Worm (Caenorhabditis elegans) whole organism, L4 larva: ENCODE measurements around the gene F08H9.3.

Experiments used
- D1046.2 ChIP-seq: fragments of 200-800 bp; sonication (Bioruptor generic); IDR thresholded peaks from 2 replicates; pipeline ENCODE4 v1.3.6; 2022; ENCODE audit warnings: missing genetic modification characterization, missing compliant biosample characterization
- R02D3.7 ChIP-seq: fragments of 150-350 bp; sonication (generic microtip); optimal IDR thresholded peaks from 3 replicates; lab custom pipeline; 2014; ENCODE audit warnings: missing biosample characterization, missing genetic modification characterization
- Y48G9A.11 ChIP-seq: fragments of 200-800 bp; sonication (Bioruptor generic); IDR thresholded peaks from 2 replicates; pipeline ENCODE4 v1.3.6; 2022; ENCODE audit warnings: missing genetic modification reagents, missing genetic modification characterization, missing compliant biosample characterization
- aha-1 ChIP-seq: fragments of 150-350 bp; peaks from one replicate; lab custom pipeline; 2014; ENCODE audit warnings: missing biosample characterization, missing genetic modification characterization
- ama-1 ChIP-seq: fragments of 150-350 bp; optimal IDR thresholded peaks from 2 replicates; lab custom pipeline; 2014; ENCODE audit warnings: inconsistent platforms, mixed read lengths
- arid-1 ChIP-seq: fragments of 200-800 bp; sonication (Bioruptor generic); conservative IDR thresholded peaks from 2 replicates; pipeline ENCODE4 v1.3.6; 2022; ENCODE audit warnings: missing genetic modification reagents, missing genetic modification characterization, missing compliant biosample characterization
- cey-2 ChIP-seq: sonication (generic microtip); optimal IDR thresholded peaks from 3 replicates; lab custom pipeline; 2017; ENCODE audit warnings: missing genetic modification characterization, mild to moderate bottlenecking, missing compliant biosample characterization, antibody characterized with exemption, borderline replicate concordance; ENCODE audit not compliant: insufficient read depth
- daf-16 ChIP-seq, 3 experiments: sonication (generic microtip); optimal IDR thresholded peaks; 2 replicates each; lab custom pipeline; 2016 to 2017; ENCODE audit warnings: missing genetic modification characterization in 3 of 3, missing genetic modification reagents in 3 of 3, mild to moderate bottlenecking in 2 of 3, missing compliant biosample characterization in 2 of 3, missing biosample characterization in 1 of 3, moderate library complexity in 1 of 3
- dmd-6 ChIP-seq: fragments of 200-800 bp; sonication (Bioruptor generic); IDR thresholded peaks from 2 replicates; pipeline ENCODE4 v1.3.6; 2022; ENCODE audit warnings: missing genetic modification reagents, missing genetic modification characterization, missing compliant biosample characterization
- dpl-1 ChIP-seq: fragments of 150-350 bp; optimal IDR thresholded peaks from 2 replicates; lab custom pipeline; 2014; ENCODE audit warnings: missing biosample characterization, missing genetic modification reagents, missing genetic modification characterization
- dve-1 ChIP-seq: sonication (generic microtip); optimal IDR thresholded peaks from 2 replicates; lab custom pipeline; 2017; ENCODE audit warnings: antibody characterized with exemption, mild to moderate bottlenecking, missing genetic modification characterization, missing compliant biosample characterization; ENCODE audit not compliant: insufficient read depth
- egl-43 ChIP-seq: fragments of 200-800 bp; sonication (Bioruptor generic); IDR thresholded peaks from 2 replicates; pipeline ENCODE4 v1.3.6; 2022; ENCODE audit warnings: missing genetic modification reagents, missing genetic modification characterization, missing compliant biosample characterization
- gei-8 ChIP-seq: fragments of 200-800 bp; sonication (Bioruptor generic); optimal IDR thresholded peaks from 2 replicates; lab custom pipeline; 2018; ENCODE audit warnings: mild to moderate bottlenecking, missing genetic modification characterization, missing compliant biosample characterization
- hif-1 ChIP-seq, 2 experiments: sonication (generic microtip); optimal IDR thresholded peaks; 2 replicates each; lab custom pipeline; 2016 to 2017; ENCODE audit warnings: missing compliant biosample characterization in 2 of 2, missing genetic modification characterization in 2 of 2, missing genetic modification reagents in 2 of 2, missing genotype in 2 of 2, mild to moderate bottlenecking in 1 of 2
- hlh-11 ChIP-seq: fragments of 200-800 bp; sonication (Bioruptor generic); optimal IDR thresholded peaks from 2 replicates; lab custom pipeline; 2018; ENCODE audit warnings: mild to moderate bottlenecking, missing genetic modification characterization, missing compliant biosample characterization
- hlh-30 ChIP-seq: sonication (generic microtip); optimal IDR thresholded peaks from 2 replicates; lab custom pipeline; 2017; ENCODE audit warnings: antibody characterized with exemption, mild to moderate bottlenecking, missing genetic modification characterization, missing compliant biosample characterization; ENCODE audit not compliant: insufficient read depth
- hmg-1.1 ChIP-seq: fragments of 200-800 bp; sonication (Bioruptor generic); IDR thresholded peaks from 2 replicates; pipeline ENCODE4 v1.3.6; 2022; ENCODE audit warnings: missing genetic modification reagents, missing genetic modification characterization, missing compliant biosample characterization
- lim-7 ChIP-seq: fragments of 200-800 bp; sonication (Bioruptor generic); IDR thresholded peaks from 2 replicates; pipeline ENCODE4 v1.3.6; 2022; ENCODE audit warnings: missing genetic modification characterization, missing compliant biosample characterization
- lin-1 ChIP-seq: fragments of 200-800 bp; sonication (Bioruptor generic); IDR thresholded peaks from 2 replicates; pipeline ENCODE4 v1.3.6; 2022; ENCODE audit warnings: missing genetic modification reagents, missing genetic modification characterization, missing compliant biosample characterization
- lin-29 ChIP-seq: fragments of 200-800 bp; sonication (Bioruptor generic); IDR thresholded peaks from 2 replicates; pipeline ENCODE4 v1.3.6; 2022; ENCODE audit warnings: missing genetic modification reagents, missing genetic modification characterization, missing compliant biosample characterization
- mdl-1 ChIP-seq, 2 experiments: fragments of 150-350 bp in 1 of 2; sonication (generic microtip) in 1 of 2; optimal IDR thresholded peaks; 2 replicates each; lab custom pipeline; 2014 to 2017; ENCODE audit warnings: missing biosample characterization in 2 of 2, missing genetic modification characterization in 2 of 2
- mep-1 ChIP-seq: fragments of 150-350 bp; sonication (generic microtip); optimal IDR thresholded peaks from 3 replicates; lab custom pipeline; 2014; ENCODE audit warnings: missing biosample characterization, missing genetic modification characterization
- mes-2 ChIP-seq: sonication (generic microtip); optimal IDR thresholded peaks from 2 replicates; lab custom pipeline; 2016; ENCODE audit warnings: missing genotype, mild to moderate bottlenecking, missing genetic modification characterization, missing compliant biosample characterization; ENCODE audit not compliant: poor library complexity, severe bottlenecking
- mxl-2 ChIP-seq: fragments of 200-800 bp; sonication (Bioruptor generic); conservative IDR thresholded peaks from 2 replicates; pipeline ENCODE4 v1.3.6; 2022; ENCODE audit warnings: missing genetic modification reagents, missing genetic modification characterization, missing compliant biosample characterization
- mxl-3 ChIP-seq: fragments of 200-800 bp; sonication (Bioruptor generic); optimal IDR thresholded peaks from 2 replicates; lab custom pipeline; 2018; ENCODE audit warnings: mild to moderate bottlenecking, missing genetic modification characterization, missing compliant biosample characterization
- nhr-102 ChIP-seq: sonication (generic microtip); optimal IDR thresholded peaks from 2 replicates; lab custom pipeline; 2016; ENCODE audit warnings: mild to moderate bottlenecking, missing genetic modification characterization, moderate library complexity, missing compliant biosample characterization
- nhr-11 ChIP-seq: fragments of 150-350 bp; optimal IDR thresholded peaks from 2 replicates; lab custom pipeline; 2014; ENCODE audit warnings: missing biosample characterization, missing genetic modification characterization
- nhr-28 ChIP-seq: fragments of 150-350 bp; optimal IDR thresholded peaks from 2 replicates; lab custom pipeline; 2014; ENCODE audit warnings: missing biosample characterization, missing genetic modification characterization
- nhr-6 ChIP-seq: fragments of 150-350 bp; optimal IDR thresholded peaks from 2 replicates; lab custom pipeline; 2014; ENCODE audit warnings: missing biosample characterization, missing genetic modification characterization
- nhr-77 ChIP-seq: fragments of 150-350 bp; optimal IDR thresholded peaks from 2 replicates; lab custom pipeline; 2014; ENCODE audit warnings: missing biosample characterization, missing genetic modification characterization
- pha-4 ChIP-seq, 2 experiments: fragments of 150-350 bp in 1 of 2; fragments of 200-800 bp in 1 of 2; sonication (Bioruptor generic) in 1 of 2; IDR thresholded peaks in 1 of 2; optimal IDR thresholded peaks in 1 of 2; 2 replicates each; pipeline versions ENCODE4 v1.3.6 to Lab custom; 2014 to 2022; ENCODE audit warnings: missing genetic modification characterization in 2 of 2, missing genetic modification reagents in 2 of 2, missing biosample characterization in 1 of 2, missing compliant biosample characterization in 1 of 2
- pqm-1 ChIP-seq: sonication (generic microtip); optimal IDR thresholded peaks from 2 replicates; lab custom pipeline; 2017; ENCODE audit warnings: missing biosample characterization, missing genetic modification characterization
- saeg-2 ChIP-seq: fragments of 200-800 bp; sonication (Bioruptor generic); IDR thresholded peaks from 2 replicates; pipeline ENCODE4 v1.3.6; 2022; ENCODE audit warnings: missing genetic modification reagents, missing genetic modification characterization, missing compliant biosample characterization
- set-16 ChIP-seq: fragments of 200-800 bp; sonication (Bioruptor generic); IDR thresholded peaks from 2 replicates; pipeline ENCODE4 v1.3.6; 2022; ENCODE audit warnings: missing genetic modification reagents, missing genetic modification characterization, missing compliant biosample characterization
- snpc-4 ChIP-seq: fragments of 150-350 bp; optimal IDR thresholded peaks from 2 replicates; lab custom pipeline; 2014; ENCODE audit warnings: missing biosample characterization, missing genetic modification characterization
- tag-97 ChIP-seq: fragments of 200-800 bp; sonication (Bioruptor generic); IDR thresholded peaks from 2 replicates; pipeline ENCODE4 v1.3.6; 2022; ENCODE audit warnings: missing genetic modification characterization, missing compliant biosample characterization
- tra-1 ChIP-seq: fragments of 200-800 bp; sonication (Bioruptor generic); IDR thresholded peaks from 2 replicates; pipeline ENCODE4 v1.3.6; 2022; ENCODE audit warnings: missing genetic modification reagents, missing genetic modification characterization, missing compliant biosample characterization
- ztf-11 ChIP-seq: fragments of 150-350 bp; optimal IDR thresholded peaks from 2 replicates; lab custom pipeline; 2014; ENCODE audit warnings: missing biosample characterization, missing genetic modification characterization
- ztf-7 ChIP-seq: fragments of 150-350 bp; optimal IDR thresholded peaks from 2 replicates; lab custom pipeline; 2014; ENCODE audit warnings: missing biosample characterization, missing genetic modification characterization

F08H9.3 gene

ce11 chrV:14505745-14506214 lies 42.6 kb upstream of the F08H9.3 start (continued):
- TF ChIP-seq hmg-1.1 (GFP tag; lab: Robert Waterston, UW) (no peak), set-16 (GFP tag; lab: Robert Waterston, UW) (peak; percentile 20; the same call in 1 of the 2 replicates), nhr-28 (tag; lab: Kevin White, UChicago) (peak; percentile 84), egl-43 (GFP tag; lab: Robert Waterston, UW) (peak; percentile 37; the same call in 1 of the 2 replicates), hlh-11 (tag; lab: Kevin White, UChicago) (peak; percentile 86), hlh-30 (tag; lab: Kevin White, UChicago) (peak; percentile 76), snpc-4 (tag; lab: Kevin White, UChicago) (no peak)

ce11 chrV:14504774-14505173 lies 41.6 kb upstream of the F08H9.3 start:
- TF ChIP-seq saeg-2 (GFP tag; lab: Robert Waterston, UW) (no peak), Y48G9A.11 (GFP tag; lab: Robert Waterston, UW) (no peak), ztf-7 (tag; lab: Kevin White, UChicago) (no peak), hlh-11 (tag; lab: Kevin White, UChicago) (peak; percentile 6), nhr-28 (tag; lab: Kevin White, UChicago) (peak; percentile 14), mep-1 (tag; lab: Kevin White, UChicago) (peak; percentile 23), dmd-6 (GFP tag; lab: Robert Waterston, UW) (peak; percentile 27; the same call in 1 of the 2 replicates), mxl-3 (peak; percentile 30), nhr-11 (tag; lab: Kevin White, UChicago) (no peak), gei-8 (GFP tag; lab: Kevin White, UChicago) (no peak)

ce11 chrV:14504120-14504519 lies 41.0 kb upstream of the F08H9.3 start:
- peak; percentile 23 for TF ChIP-seq nhr-6
- no peak for TF ChIP-seq nhr-102 (tag; lab: Kevin White, UChicago)
- TF ChIP-seq daf-16 (GFP tag; optimal IDR thresholded peaks at IDR 0.05; lab: Kevin White, UChicago): no peak
- peak; percentile 60 for TF ChIP-seq daf-16 (tag; optimal IDR thresholded peaks at IDR 0.05; lab: Kevin White, UChicago)
- TF ChIP-seq mxl-2 (GFP tag; lab: Robert Waterston, UW): no peak
- no peak for TF ChIP-seq lim-7 (GFP tag; lab: Robert Waterston, UW)
- peak; percentile 87 for TF ChIP-seq aha-1 (tag; lab: Kevin White, UChicago)

- TF ChIP-seq arid-1 (GFP tag; lab: Robert Waterston, UW) (no peak), pqm-1 (tag; lab: Kevin White, UChicago) (peak; percentile 95), nhr-28 (tag; lab: Kevin White, UChicago) (peak; percentile 96), dpl-1 (GFP tag; lab: Kevin White, UChicago) (no peak), tag-97 (GFP tag; lab: Robert Waterston, UW) (no peak), mxl-3 (peak; percentile 1), mep-1 (tag; lab: Kevin White, UChicago) (peak; percentile 30), dmd-6 (GFP tag; lab: Robert Waterston, UW) (peak; percentile 50; the same call in 1 of the 2 replicates), Y48G9A.11 (GFP tag; lab: Robert Waterston, UW) (no peak), nhr-6 (peak; percentile 76), nhr-77 (tag; lab: Kevin White, UChicago) (peak; percentile 68), ztf-11 (tag; lab: Kevin White, UChicago) (no peak), pha-4 (GFP tag; IDR thresholded peaks at IDR 0.05; lab: Robert Waterston, UW) (no peak), pha-4 (tag; optimal IDR thresholded peaks at IDR 0.05; lab: Kevin White, UChicago) (no peak), cey-2 (tag; lab: Kevin White, UChicago) (no peak), hlh-11 (tag; lab: Kevin White, UChicago) (peak; percentile 75), tra-1 (GFP tag; lab: Robert Waterston, UW) (0 out of 2 replicates have a peak, but pooled peaks have one; percentile 22), hlh-30 (tag; lab: Kevin White, UChicago) (peak; percentile 44), daf-16 (GFP tag; optimal IDR thresholded peaks at IDR 0.05; lab: Kevin White, UChicago) (no peak), daf-16 (tag; optimal IDR thresholded peaks at IDR 0.05; lab: Kevin White, UChicago) (peak; percentile 78), lim-7 (GFP tag; lab: Robert Waterston, UW) (no peak), snpc-4 (tag; lab: Kevin White, UChicago) (no peak), lin-1 (GFP tag; lab: Robert Waterston, UW) (no peak), mes-2 (tag; lab: Kevin White, UChicago) (peak; percentile 11), ama-1 (lab: Kevin White, UChicago) (no peak), gei-8 (GFP tag; lab: Kevin White, UChicago) (no peak), hif-1 (tag; optimal IDR thresholded peaks at IDR 0.05; lab: Kevin White, UChicago) (no peak), D1046.2 (GFP tag; lab: Robert Waterston, UW) (no peak), lin-29 (GFP tag; lab: Robert Waterston, UW) (no peak), dve-1 (tag; lab: Kevin White, UChicago) (peak; percentile 51), aha-1 (tag; lab: Kevin White, UChicago) (peak; percentile 94), R02D3.7 (tag; lab: Kevin White, UChicago) (no peak), mdl-1 (tag; optimal IDR thresholded peaks at IDR 0.05; lab: Kevin White, UChicago) (peak in 1 of 2 experiments; percentile 38)
Observed at ce11 chrV:14503065-14503464, 39.9 kb upstream of the F08H9.3 start.
